Worm (Caenorhabditis elegans) whole organism, L3 larva: ENCODE measurements around the gene sri-53.

ENCODE experiments used
- ama-1 ChIP-seq: fragments of 150-350 bp; optimal IDR thresholded peaks from 2 replicates; lab custom pipeline; 2018
- egl-27 ChIP-seq: sonication (generic microtip); optimal IDR thresholded peaks from 4 replicates; lab custom pipeline; 2017; ENCODE audit warnings: missing biosample characterization, missing genetic modification reagents, missing genetic modification characterization
- elt-2 ChIP-seq: sonication (generic microtip); optimal IDR thresholded peaks from 2 replicates; lab custom pipeline; 2016; ENCODE audit warnings: missing genetic modification reagents, mild to moderate bottlenecking, missing genetic modification characterization, missing compliant biosample characterization
- fos-1 ChIP-seq: fragments of 150-350 bp; optimal IDR thresholded peaks from 2 replicates; lab custom pipeline; 2014; ENCODE audit warnings: missing biosample characterization, missing genetic modification characterization
- jun-1 ChIP-seq: fragments of 150-350 bp; optimal IDR thresholded peaks from 2 replicates; lab custom pipeline; 2014; ENCODE audit warnings: missing biosample characterization, missing genetic modification reagents, missing genetic modification characterization
- lin-15B ChIP-seq: fragments of 150-350 bp; optimal IDR thresholded peaks from 2 replicates; lab custom pipeline; 2014; ENCODE audit warnings: missing biosample characterization, missing genetic modification characterization
- mdl-1 ChIP-seq: fragments of 150-350 bp; optimal IDR thresholded peaks from 2 replicates; lab custom pipeline; 2014; ENCODE audit warnings: missing biosample characterization, missing genetic modification characterization
- nhr-237 ChIP-seq: fragments of 150-350 bp; optimal IDR thresholded peaks from 2 replicates; lab custom pipeline; 2014; ENCODE audit warnings: missing biosample characterization, missing genetic modification characterization
- nhr-67 ChIP-seq: fragments of 150-350 bp; optimal IDR thresholded peaks from 2 replicates; lab custom pipeline; 2014; ENCODE audit warnings: missing biosample characterization, missing genetic modification characterization
- pha-4 ChIP-seq: fragments of 150-350 bp; optimal IDR thresholded peaks from 2 replicates; lab custom pipeline; 2014; ENCODE audit warnings: missing biosample characterization, missing genetic modification reagents, missing genetic modification characterization
- pqm-1 ChIP-seq: fragments of 150-350 bp; optimal IDR thresholded peaks from 2 replicates; lab custom pipeline; 2017; ENCODE audit warnings: missing biosample characterization, missing genetic modification characterization, inconsistent platforms
- tbx-2 ChIP-seq: sonication (generic microtip); optimal IDR thresholded peaks from 2 replicates; lab custom pipeline; 2016; ENCODE audit warnings: mild to moderate bottlenecking, missing genetic modification characterization, missing compliant biosample characterization
- unc-62 ChIP-seq: fragments of 150-350 bp; sonication (generic microtip); optimal IDR thresholded peaks from 4 replicates; lab custom pipeline; 2014; ENCODE audit warnings: missing biosample characterization, missing genetic modification reagents, missing genetic modification characterization

DNA sequence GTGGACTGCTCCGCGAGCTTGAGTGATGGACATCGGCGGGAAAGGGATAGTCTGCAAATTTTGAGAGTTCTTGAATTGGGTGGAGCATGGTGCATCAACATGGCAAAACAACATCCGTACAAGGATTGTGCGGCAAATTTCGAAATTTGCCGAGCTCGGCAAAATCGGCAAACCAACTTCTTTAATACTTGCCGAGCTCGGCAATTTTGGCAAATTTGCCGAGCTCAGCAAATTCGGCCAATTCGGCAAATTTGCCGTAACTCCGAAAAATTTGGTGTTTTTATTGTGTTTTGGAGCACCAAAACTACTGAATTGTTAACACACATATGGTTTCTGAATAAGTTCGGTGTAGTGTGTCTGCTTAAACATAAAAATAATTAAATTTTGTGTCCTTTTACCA is 32.3 kb downstream of the sri-53 start, which contains the start of gene fbxc-55:
- TF ChIP-seq unc-62 (GFP tag; lab: Kevin White, UChicago) (no peak), nhr-67 (tag; lab: Kevin White, UChicago) (no peak), pha-4 (tag; lab: Kevin White, UChicago) (no peak), egl-27 (tag; lab: Kevin White, UChicago) (no peak), elt-2 (no peak), pqm-1 (tag; lab: Kevin White, UChicago) (no peak), lin-15B (tag; lab: Kevin White, UChicago) (no peak), ama-1 (lab: Kevin White, UChicago) (no peak), fos-1 (tag; lab: Kevin White, UChicago) (no peak), mdl-1 (tag; lab: Kevin White, UChicago) (no peak), jun-1 (tag; lab: Kevin White, UChicago) (no peak), nhr-237 (no peak), tbx-2 (tag; lab: Kevin White, UChicago) (no peak)
